Worm (Caenorhabditis elegans): ENCODE data around the gene nob-1.

Gene nob-1

ce11 chrIII:12084216-12084615 is at the start of gene nob-1:
Gene nob-1, minus strand, starts transcription at chrIII:12084316.
- TF ChIP-seq Y53G8AR.9 (GFP tag; conservative IDR thresholded peaks at IDR 0.05) (no peak), F22D6.2 (tag; optimal IDR thresholded peaks at IDR 0.05) (no peak), lir-1 (GFP tag; conservative IDR thresholded peaks at IDR 0.05) (no peak), B0261.1 (tag; optimal IDR thresholded peaks at IDR 0.05) (no peak), dpff-1 (tag; optimal IDR thresholded peaks at IDR 0.05) (no peak), ceh-27 (GFP tag; optimal IDR thresholded peaks at IDR 0.05) (no peak), T26A5.8 (tag; optimal IDR thresholded peaks at IDR 0.05) (no peak), madf-6 (GFP tag; IDR thresholded peaks at IDR 0.05) (no peak), nhr-80 (tag; optimal IDR thresholded peaks at IDR 0.05) (no peak), lin-35 (GFP tag; optimal IDR thresholded peaks at IDR 0.05) (no peak), tbp1 (GFP tag; optimal IDR thresholded peaks at IDR 0.05) (no peak)

DNA sequence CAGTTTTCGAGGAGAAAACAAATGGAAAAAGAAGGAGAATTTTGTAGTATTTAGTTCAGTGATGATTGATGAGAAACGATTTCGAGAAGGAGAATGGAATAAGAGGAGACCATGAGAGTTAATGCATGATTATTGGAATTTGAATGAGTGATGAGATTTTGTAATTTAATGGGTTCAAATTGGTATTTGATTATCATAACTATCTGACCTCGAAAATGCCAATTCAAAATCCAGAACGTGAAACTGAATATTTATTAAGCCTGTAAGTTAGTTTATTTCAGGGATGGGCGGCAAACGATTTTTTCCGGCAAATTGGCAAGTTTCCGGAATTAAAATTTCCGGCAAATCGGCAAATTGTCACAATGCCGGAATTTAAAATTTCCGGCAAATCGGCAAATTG is 49.0 kb upstream of the nob-1 start:
- no peak for TF ChIP-seq lin-26 (GFP tag; IDR thresholded peaks at IDR 0.05)
- no peak for TF ChIP-seq akir-1 (GFP tag; optimal IDR thresholded peaks at IDR 0.05)

DNA sequence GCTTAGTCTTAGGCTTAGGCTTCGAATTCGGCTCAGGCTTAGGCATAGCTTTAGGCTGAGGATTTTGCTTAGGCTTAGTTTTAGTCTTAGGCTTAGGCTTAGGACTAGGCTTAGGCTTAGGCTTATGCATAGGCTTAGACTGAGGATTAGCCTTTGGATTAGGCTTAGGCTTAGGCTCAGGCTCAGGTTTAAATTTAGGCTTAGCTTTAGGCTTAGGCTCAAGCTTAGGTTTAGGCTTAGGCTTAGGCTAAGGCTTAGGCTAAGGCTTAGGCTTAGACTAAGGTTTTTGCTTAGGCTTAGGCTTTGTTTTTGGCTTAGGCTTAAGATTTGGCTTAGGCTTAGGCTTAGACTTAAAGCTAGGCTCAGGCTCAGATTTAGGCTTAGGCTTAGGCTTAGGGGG is 47.6 kb upstream of the nob-1 start:
- TF ChIP-seq lir-1 (GFP tag; conservative IDR thresholded peaks at IDR 0.05) (no peak), K11D2.4 (GFP tag; IDR thresholded peaks at IDR 0.05) (no peak), dox-1 (GFP tag; IDR thresholded peaks at IDR 0.05) (no peak), ceh-100 (GFP tag; IDR thresholded peaks at IDR 0.05) (no peak), unc-130 (GFP tag; optimal IDR thresholded peaks at IDR 0.05) (no peak), hmg-20 (GFP tag; IDR thresholded peaks at IDR 0.05) (no peak), rpc-1 (optimal IDR thresholded peaks at IDR 0.05) (no peak), rpc-1 (tag; optimal IDR thresholded peaks at IDR 0.05) (no peak), attf-6 (GFP tag; IDR thresholded peaks at IDR 0.05) (no peak), lin-54 (GFP tag; optimal IDR thresholded peaks at IDR 0.05) (no peak), tlf-1 (GFP tag; optimal IDR thresholded peaks at IDR 0.05) (no peak), madf-3 (GFP tag; IDR thresholded peaks at IDR 0.05) (no peak), hlh-12 (tag; optimal IDR thresholded peaks at IDR 0.05) (no peak), him-1 (tag; optimal IDR thresholded peaks at IDR 0.05) (no peak), unc-62 (GFP tag; optimal IDR thresholded peaks at IDR 0.05) (no peak), lin-35 (GFP tag; optimal IDR thresholded peaks at IDR 0.05) (no peak), ZK185.1 (tag; optimal IDR thresholded peaks at IDR 0.05; ENCODE audit: poor library complexity, severe bottlenecking) (no peak), cebp-1 (GFP tag; IDR thresholded peaks at IDR 0.05) (no peak), cebp-1 (tag; optimal IDR thresholded peaks at IDR 0.05) (no peak), madf-10 (tag; optimal IDR thresholded peaks at IDR 0.05) (no peak)

ce11 chrIII:12130769-12131168 is 46.7 kb upstream of the nob-1 start:
- TF ChIP-seq K11D2.4 (GFP tag; IDR thresholded peaks at IDR 0.05), result no peak
- TF ChIP-seq egl-44 (GFP tag; IDR thresholded peaks at IDR 0.05), result no peak
- TF ChIP-seq bed-1 (GFP tag; IDR thresholded peaks at IDR 0.05), result no peak
- TF ChIP-seq dpff-1 (tag; optimal IDR thresholded peaks at IDR 0.05), result no peak
- no peak for TF ChIP-seq die-1 (tag; optimal IDR thresholded peaks at IDR 0.05)
- TF ChIP-seq Y53G8AR.9 (GFP tag; conservative IDR thresholded peaks at IDR 0.05), result no peak
- no peak for TF ChIP-seq snpc-3.4 (tag; optimal IDR thresholded peaks at IDR 0.05)
- no peak for TF ChIP-seq T26A5.8 (tag; optimal IDR thresholded peaks at IDR 0.05)
- no peak for TF ChIP-seq ceh-100 (GFP tag; IDR thresholded peaks at IDR 0.05)
- TF ChIP-seq cebp-1 (GFP tag; IDR thresholded peaks at IDR 0.05), result no peak
- TF ChIP-seq cebp-1 (tag; optimal IDR thresholded peaks at IDR 0.05), result no peak
- TF ChIP-seq C17E4.6 (GFP tag; IDR thresholded peaks at IDR 0.05), result no peak
- no peak for TF ChIP-seq B0019.2 (GFP tag; conservative IDR thresholded peaks at IDR 0.05)
- no peak for TF ChIP-seq atf-7 (tag; optimal IDR thresholded peaks at IDR 0.05)
- TF ChIP-seq pbrm-1 (GFP tag; IDR thresholded peaks at IDR 0.05), result no peak
- TF ChIP-seq hmg-1.2 (GFP tag; IDR thresholded peaks at IDR 0.05), result no peak
- no peak for TF ChIP-seq F22D6.2 (tag; optimal IDR thresholded peaks at IDR 0.05)
- no peak for TF ChIP-seq let-526 (GFP tag; IDR thresholded peaks at IDR 0.05)

All from whole organism, young adult.